Fruit fly (Drosophila melanogaster) whole organism, prepupa: Measurements from ENCODE around the gene CG32669.

ENCODE experiments used
- CG11294 ChIP-seq: fragments of 200-800 bp; sonication (Bioruptor generic); IDR thresholded peaks from 2 replicates; pipeline ENCODE4 v1.3.6; 2022; ENCODE audit warnings: missing biosample characterization, missing genetic modification characterization
- CG15336 ChIP-seq: fragments of 200-800 bp; sonication (Bioruptor generic); IDR thresholded peaks from 2 replicates; pipeline ENCODE4 v1.3.6; 2022; ENCODE audit warnings: missing biosample characterization, missing genetic modification characterization
- CG4318 ChIP-seq: fragments of 200-800 bp; sonication (Bioruptor generic); optimal IDR thresholded peaks from 3 replicates; lab custom pipeline; 2017; ENCODE audit warnings: missing biosample characterization, mild to moderate bottlenecking, missing genetic modification characterization
- Eip93F ChIP-seq: fragments of 200-800 bp; sonication (Bioruptor generic); optimal IDR thresholded peaks from 2 replicates; lab custom pipeline; 2016; ENCODE audit warnings: missing biosample characterization, mild to moderate bottlenecking, missing genetic modification characterization
- Gug ChIP-seq: fragments of 200-800 bp; sonication (Bioruptor generic); IDR thresholded peaks from 2 replicates; pipeline ENCODE4 v1.3.6; 2022; ENCODE audit warnings: missing biosample characterization, missing genetic modification characterization
- Hr39 ChIP-seq: fragments of 200-800 bp; sonication (Bioruptor generic); optimal IDR thresholded peaks from 2 replicates; lab custom pipeline; 2016; ENCODE audit warnings: missing biosample characterization, missing genetic modification characterization
- OdsH ChIP-seq: fragments of 200-800 bp; sonication (Bioruptor generic); optimal IDR thresholded peaks from 3 replicates; lab custom pipeline; 2016; ENCODE audit warnings: missing biosample characterization, missing genetic modification characterization
- Smox ChIP-seq: fragments of 200-800 bp; sonication (Bioruptor generic); optimal IDR thresholded peaks from 3 replicates; lab custom pipeline; 2016; ENCODE audit warnings: missing biosample characterization, missing genetic modification characterization
- cyc ChIP-seq: fragments of 200-800 bp; sonication (Bioruptor generic); optimal IDR thresholded peaks from 3 replicates; lab custom pipeline; 2016; ENCODE audit warnings: missing biosample characterization, missing genetic modification characterization
- eg ChIP-seq: fragments of 200-800 bp; sonication (Bioruptor generic); IDR thresholded peaks from 3 replicates; pipeline ENCODE4 v1.3.6; 2022; ENCODE audit warnings: missing biosample characterization, missing genetic modification characterization
- esn ChIP-seq: fragments of 200-800 bp; sonication (Bioruptor generic); optimal IDR thresholded peaks from 2 replicates; lab custom pipeline; 2016; ENCODE audit warnings: missing biosample characterization, mild to moderate bottlenecking, missing genetic modification characterization, moderate library complexity
- fkh ChIP-seq: fragments of 200-800 bp; sonication (Bioruptor generic); optimal IDR thresholded peaks from 3 replicates; lab custom pipeline; 2017; ENCODE audit warnings: missing biosample characterization, mild to moderate bottlenecking, missing genetic modification characterization, moderate library complexity
- svp ChIP-seq: fragments of 200-800 bp; sonication (Bioruptor generic); peaks from one replicate; lab custom pipeline; 2016; ENCODE audit warnings: missing biosample characterization, missing genetic modification characterization
- topi ChIP-seq: fragments of 200-800 bp; sonication (Bioruptor generic); optimal IDR thresholded peaks from 3 replicates; lab custom pipeline; 2016; ENCODE audit warnings: missing biosample characterization, missing genetic modification characterization

dm6 chrX:10835631-10836030, 9.2 kb downstream of the CG32669 start:
- TF ChIP-seq svp (GFP tag; lab: Kevin White, UChicago) (no peak), CG15336 (GFP tag; lab: Robert Waterston, UW) (no peak), Gug (GFP tag; lab: Robert Waterston, UW) (no peak), eg (GFP tag; lab: Robert Waterston, UW) (no peak), Smox (GFP tag; lab: Kevin White, UChicago) (no peak), Hr39 (GFP tag; lab: Kevin White, UChicago) (no peak), fkh (GFP tag; lab: Kevin White, UChicago) (no peak), esn (GFP tag; lab: Kevin White, UChicago) (no peak), CG11294 (GFP tag; lab: Robert Waterston, UW) (no peak), OdsH (no peak), Eip93F (GFP tag; lab: Kevin White, UChicago) (no peak), cyc (GFP tag; lab: Kevin White, UChicago) (no peak), topi (no peak), CG4318 (GFP tag; lab: Kevin White, UChicago) (no peak)
